Worm (Caenorhabditis elegans): ENCODE measurements around the gene Y73C8C.10.
A peak's percentile ranks its signal among the peaks of the same experiment; 100 is the strongest.
"Not testable (repeated sequence)": the region's sequence is repeated elsewhere in the genome, so short reads cannot be mapped to it uniquely, and the experiment has no call there.

The Y73C8C.10 gene

DNA sequence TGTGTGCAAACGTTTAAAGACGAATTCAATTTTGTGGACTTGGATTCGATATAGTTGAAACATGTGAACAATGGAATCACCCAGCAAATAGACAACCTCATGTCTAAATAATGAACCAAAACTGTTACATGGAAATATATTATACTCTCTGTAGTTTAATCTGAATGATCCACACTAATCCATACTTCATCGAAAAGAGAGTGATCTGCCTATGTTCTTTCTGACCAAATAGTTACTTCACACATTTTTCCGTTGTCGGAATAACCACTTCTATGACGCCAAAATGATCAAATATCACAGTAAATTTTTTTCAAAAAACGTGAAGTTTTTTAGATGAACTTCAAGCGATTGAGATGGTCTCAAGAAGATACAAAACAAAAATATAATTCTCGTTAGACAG, 25.5 kb downstream of the Y73C8C.10 start, which contains the start of gene Y73C8C.4:
Y73C8C.4 (minus strand) TSS at position 101 of the 400 bp plus-strand sequence.
- not testable (repeated sequence) for TF ChIP-seq ceh-16, ZK546.5, ceh-28 (tag; optimal IDR thresholded peaks at IDR 0.05)

DNA sequence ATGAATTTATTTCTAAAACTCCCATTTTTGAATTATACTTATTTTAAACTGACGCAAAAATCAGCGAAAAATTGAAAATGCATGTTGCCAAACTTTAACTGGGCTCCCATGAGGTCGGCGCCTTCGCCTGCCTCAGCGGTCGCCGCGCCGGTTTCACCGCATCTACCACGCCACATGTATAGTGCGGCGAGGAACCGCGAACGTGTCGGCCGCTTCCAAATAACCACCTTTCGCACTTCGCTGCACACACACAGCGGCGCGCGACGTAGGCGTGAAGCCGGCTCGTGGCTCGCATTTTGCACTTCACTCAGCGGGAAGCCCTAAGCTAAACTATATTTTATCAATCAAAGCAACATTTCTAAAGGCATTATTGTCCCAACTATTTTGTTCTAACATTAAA, 27.0 kb downstream of the Y73C8C.10 start:
- TF ChIP-seq nhr-23 (tag; optimal IDR thresholded peaks at IDR 0.05) (no peak), nhr-67 (tag; optimal IDR thresholded peaks at IDR 0.05) (no peak)

DNA sequence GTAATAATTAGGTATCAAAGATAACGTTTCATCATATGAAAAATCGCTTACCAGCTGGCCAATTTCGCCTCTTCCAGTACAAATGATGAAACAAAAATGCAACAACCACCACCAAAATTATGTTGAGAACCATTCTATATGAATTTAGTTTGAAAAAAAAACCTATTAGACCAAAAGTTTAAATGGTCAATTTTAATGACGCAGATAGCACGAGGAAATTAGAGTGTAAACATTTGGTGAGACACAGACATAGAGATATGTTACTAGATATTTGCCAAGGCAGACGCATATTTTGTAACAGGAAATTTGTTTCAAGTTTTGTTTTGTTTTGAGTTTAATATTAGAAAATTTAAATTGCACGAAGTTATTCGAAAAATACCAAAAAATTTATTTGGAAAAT, 33.2 kb downstream of the Y73C8C.10 start, which contains the start of gene cyp-33C9:
cyp-33C9 (minus strand) TSS at position 211 of the 400 bp plus-strand sequence.
- TF ChIP-seq hmg-11 (tag; optimal IDR thresholded peaks at IDR 0.05): no peak
- no peak for TF ChIP-seq nhr-11 (tag; optimal IDR thresholded peaks at IDR 0.05)
- TF ChIP-seq skn-1 (tag; optimal IDR thresholded peaks at IDR 0.05): no peak
- TF ChIP-seq elt-2 (tag; optimal IDR thresholded peaks at IDR 0.05): peak; percentile 20
- peak; percentile 59 for TF ChIP-seq pha-4 (tag; optimal IDR thresholded peaks at IDR 0.05)
- no peak for TF ChIP-seq unc-39 (tag; optimal IDR thresholded peaks at IDR 0.05)
- no peak for TF ChIP-seq nhr-28 (tag; optimal IDR thresholded peaks at IDR 0.05)

DNA sequence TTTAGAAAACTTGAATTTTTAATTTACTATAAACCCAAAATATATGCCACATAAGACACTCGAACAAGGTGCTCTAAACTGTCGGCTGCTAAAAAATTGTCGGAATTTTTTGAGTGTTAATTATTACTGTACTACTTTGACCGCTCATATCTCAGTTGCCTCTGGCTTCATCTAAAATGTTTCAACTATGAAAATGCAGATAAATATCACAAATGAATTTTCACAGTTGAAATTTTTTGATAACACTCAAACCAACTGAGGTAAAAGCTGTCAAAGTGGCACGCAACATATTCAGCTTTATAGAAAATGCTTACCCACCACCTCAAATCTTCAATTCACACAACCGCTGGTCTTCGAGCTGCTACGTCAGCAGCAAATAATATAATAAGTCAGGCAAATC, 38.8 kb downstream of the Y73C8C.10 start, which contains the start of gene acs-21:
acs-21 (plus strand) TSS at position 301 of the 400 bp plus-strand sequence.
- TF ChIP-seq ceh-28 (tag; optimal IDR thresholded peaks at IDR 0.05): no peak
- TF ChIP-seq nhr-77 (tag; optimal IDR thresholded peaks at IDR 0.05): no peak
- TF ChIP-seq nhr-43 (tag; optimal IDR thresholded peaks at IDR 0.05; ENCODE audit: poor library complexity, severe bottlenecking): no peak
- TF ChIP-seq pha-4 (tag; optimal IDR thresholded peaks at IDR 0.05): no peak
- no peak for TF ChIP-seq nhr-76 (tag; optimal IDR thresholded peaks at IDR 0.05)
- TF ChIP-seq fos-1 (tag; optimal IDR thresholded peaks at IDR 0.05): no peak
- TF ChIP-seq egl-5 (tag; optimal IDR thresholded peaks at IDR 0.05): no peak
- no peak for TF ChIP-seq unc-39 (tag; optimal IDR thresholded peaks at IDR 0.05)

DNA sequence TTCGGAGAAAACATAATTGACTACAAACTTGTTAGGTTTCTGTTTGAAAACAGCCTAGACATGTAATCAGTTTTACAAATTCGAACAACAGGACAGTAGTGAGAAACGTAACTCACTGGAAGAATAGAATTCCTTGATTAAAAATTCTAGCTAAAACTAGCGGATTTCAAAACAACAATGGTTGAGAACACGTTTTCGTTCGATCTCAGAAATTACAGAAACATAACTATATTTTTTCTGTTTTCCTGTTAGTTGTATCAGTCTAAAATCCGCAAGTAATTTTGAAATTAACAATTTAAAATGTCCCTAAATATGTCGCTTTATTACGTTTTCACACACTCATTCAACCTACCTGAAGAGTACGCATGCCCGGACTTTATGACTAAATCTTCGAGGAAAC, 41.3 kb downstream of the Y73C8C.10 start, which contains the start of gene srt-8:
srt-8 (plus strand) TSS at position 301 of the 400 bp plus-strand sequence.
- TF ChIP-seq nfya-1 (tag; optimal IDR thresholded peaks at IDR 0.05; ENCODE audit: insufficient read depth) (no peak), unc-62 (GFP tag; optimal IDR thresholded peaks at IDR 0.05) (no peak), lin-15B (tag; optimal IDR thresholded peaks at IDR 0.05) (no peak), lin-39 (tag; optimal IDR thresholded peaks at IDR 0.05) (no peak), nhr-76 (tag; optimal IDR thresholded peaks at IDR 0.05) (no peak), nhr-67 (tag; optimal IDR thresholded peaks at IDR 0.05) (no peak), nhr-11 (tag; optimal IDR thresholded peaks at IDR 0.05) (no peak), elt-1 (tag; optimal IDR thresholded peaks at IDR 0.05) (no peak), egl-27 (tag; optimal IDR thresholded peaks at IDR 0.05) (no peak), jun-1 (tag; optimal IDR thresholded peaks at IDR 0.05) (no peak), nhr-28 (tag; optimal IDR thresholded peaks at IDR 0.05) (no peak), ama-1 (optimal IDR thresholded peaks at IDR 0.05) (no peak), ZK546.5 (tag; optimal IDR thresholded peaks at IDR 0.05) (no peak)

DNA sequence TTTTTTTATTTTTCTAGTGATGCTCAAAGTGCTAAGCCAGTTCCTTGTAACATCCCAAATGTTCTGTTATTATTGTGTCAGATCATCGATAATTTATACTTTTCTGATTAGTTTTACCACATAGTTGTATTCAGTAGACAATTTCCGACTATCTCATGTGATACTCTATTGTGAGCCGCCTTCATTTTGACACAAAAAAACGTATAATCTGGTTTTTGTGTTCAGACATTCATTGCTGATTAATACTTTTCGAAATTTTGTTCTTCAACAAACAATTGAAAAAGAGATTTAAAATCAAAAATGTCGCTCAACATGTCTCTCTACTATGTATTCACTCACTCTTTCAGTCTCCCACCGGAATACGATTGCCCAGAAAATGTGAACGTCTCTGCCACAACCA, 46.1 kb downstream of the Y73C8C.10 start, which contains the start of gene srt-7:
srt-7 (plus strand) TSS at position 301 of the 400 bp plus-strand sequence.
- TF ChIP-seq fkh-2 (tag; optimal IDR thresholded peaks at IDR 0.05) (no peak), nhr-28 (tag; optimal IDR thresholded peaks at IDR 0.05) (no peak), nhr-67 (tag; optimal IDR thresholded peaks at IDR 0.05) (no peak), sea-2 (GFP tag; optimal IDR thresholded peaks at IDR 0.05) (no peak), nfya-1 (tag; optimal IDR thresholded peaks at IDR 0.05; ENCODE audit: insufficient read depth) (no peak), ceh-16 (tag; optimal IDR thresholded peaks at IDR 0.05) (no peak), nhr-237 (tag; optimal IDR thresholded peaks at IDR 0.05) (no peak), nhr-12 (tag; optimal IDR thresholded peaks at IDR 0.05) (no peak), unc-62 (GFP tag; optimal IDR thresholded peaks at IDR 0.05) (no peak), elt-1 (tag; optimal IDR thresholded peaks at IDR 0.05) (no peak), daf-12 (tag; optimal IDR thresholded peaks at IDR 0.05) (no peak), ceh-28 (tag; optimal IDR thresholded peaks at IDR 0.05) (no peak), unc-39 (tag; optimal IDR thresholded peaks at IDR 0.05) (no peak), nhr-11 (tag; optimal IDR thresholded peaks at IDR 0.05) (no peak), pqm-1 (tag; optimal IDR thresholded peaks at IDR 0.05) (no peak), egl-5 (tag; optimal IDR thresholded peaks at IDR 0.05) (no peak), ztf-11 (tag; optimal IDR thresholded peaks at IDR 0.05) (no peak)
